Fruit fly (Drosophila melanogaster) whole organism, embryonic: ENCODE data around the gene Ltn1.

Source experiments
- BEAF-32 ChIP-seq: fragments of 200-800 bp; sonication (Bioruptor generic); optimal IDR thresholded peaks from 3 replicates; lab custom pipeline; 2017; ENCODE audit warnings: missing biosample characterization, missing genetic modification characterization, mild to moderate bottlenecking, moderate library complexity, missing genetic modification reagents
- CG11504 ChIP-seq: fragments of 200-800 bp; sonication (Bioruptor generic); optimal IDR thresholded peaks from 3 replicates; lab custom pipeline; 2019; ENCODE audit warnings: missing biosample characterization, mild to moderate bottlenecking, missing genetic modification characterization, moderate library complexity
- CG11695 ChIP-seq: fragments of 200-800 bp; sonication (Bioruptor generic); IDR thresholded peaks from 3 replicates; pipeline ENCODE4 v1.3.6; 2022; ENCODE audit warnings: missing biosample characterization, missing genetic modification characterization
- CG18476 ChIP-seq: fragments of 200-800 bp; sonication (Bioruptor generic); optimal IDR thresholded peaks from 2 replicates; lab custom pipeline; 2016; ENCODE audit warnings: missing biosample characterization, mild to moderate bottlenecking, missing genetic modification characterization
- CG2116 ChIP-seq: fragments of 200-800 bp; sonication (Bioruptor generic); optimal IDR thresholded peaks from 3 replicates; lab custom pipeline; 2018; ENCODE audit warnings: missing biosample characterization, mild to moderate bottlenecking, missing genetic modification characterization
- CG2678 ChIP-seq: fragments of 200-800 bp; sonication (Bioruptor generic); optimal IDR thresholded peaks from 3 replicates; lab custom pipeline; 2019; ENCODE audit warnings: missing biosample characterization, mild to moderate bottlenecking, missing genetic modification characterization, moderate library complexity
- CG2712 ChIP-seq: fragments of 200-800 bp; optimal IDR thresholded peaks from 3 replicates; lab custom pipeline; 2019; ENCODE audit warnings: missing biosample characterization, mild to moderate bottlenecking, missing genetic modification characterization, moderate library complexity
- CG32767 ChIP-seq: fragments of 200-800 bp; sonication (Bioruptor generic); IDR thresholded peaks from 2 replicates; pipeline ENCODE4 v1.3.6; 2022; ENCODE audit warnings: missing biosample characterization, missing genetic modification characterization
- CG4282 ChIP-seq: fragments of 200-800 bp; sonication (Bioruptor generic); optimal IDR thresholded peaks from 2 replicates; lab custom pipeline; 2016; ENCODE audit warnings: missing biosample characterization, missing genetic modification characterization
- CG6654 ChIP-seq: fragments of 200-800 bp; sonication (Bioruptor generic); optimal IDR thresholded peaks from 2 replicates; lab custom pipeline; 2017; ENCODE audit warnings: missing biosample characterization, mild to moderate bottlenecking, missing genetic modification characterization
- CG6791 ChIP-seq: fragments of 200-800 bp; sonication (Bioruptor generic); IDR thresholded peaks from 3 replicates; pipeline ENCODE4 v1.3.6; 2022; ENCODE audit warnings: missing biosample characterization, missing genetic modification characterization; ENCODE audit not compliant: partially characterized antibody
- CG7839 ChIP-seq: fragments of 200-800 bp; sonication (Bioruptor generic); optimal IDR thresholded peaks from 3 replicates; lab custom pipeline; 2018; ENCODE audit warnings: missing biosample characterization, mild to moderate bottlenecking, missing genetic modification characterization, moderate library complexity
- CG7987 ChIP-seq: fragments of 200-800 bp; sonication (Bioruptor generic); optimal IDR thresholded peaks from 2 replicates; lab custom pipeline; 2018; ENCODE audit warnings: missing biosample characterization, mild to moderate bottlenecking, missing genetic modification characterization, moderate library complexity
- CrebB ChIP-seq: fragments of 200-800 bp; sonication (Bioruptor generic); optimal IDR thresholded peaks from 3 replicates; lab custom pipeline; 2018; ENCODE audit warnings: missing biosample characterization, mild to moderate bottlenecking, missing genetic modification characterization
- Dip3 ChIP-seq: fragments of 200-800 bp; sonication (Bioruptor generic); optimal IDR thresholded peaks from 3 replicates; lab custom pipeline; 2016; ENCODE audit warnings: missing biosample characterization, missing genetic modification characterization
- MBD-R2 ChIP-seq: fragments of 200-800 bp; sonication (Bioruptor generic); IDR thresholded peaks from 2 replicates; pipeline ENCODE4 v1.3.6; 2022; ENCODE audit warnings: missing biosample characterization, missing genetic modification characterization
- MESR4 ChIP-seq: fragments of 200-800 bp; sonication (Bioruptor generic); optimal IDR thresholded peaks from 2 replicates; lab custom pipeline; 2018; ENCODE audit warnings: missing biosample characterization, mild to moderate bottlenecking, missing genetic modification characterization, moderate library complexity
- MTF-1 ChIP-seq: fragments of 200-800 bp; sonication (Bioruptor generic); optimal IDR thresholded peaks from 2 replicates; lab custom pipeline; 2018; ENCODE audit warnings: missing biosample characterization, mild to moderate bottlenecking, missing genetic modification characterization, borderline replicate concordance
- Mes4 ChIP-seq: fragments of 200-800 bp; sonication (Bioruptor generic); optimal IDR thresholded peaks from 2 replicates; lab custom pipeline; 2016; ENCODE audit warnings: missing biosample characterization, missing genetic modification characterization
- Opbp ChIP-seq: fragments of 200-800 bp; sonication (Bioruptor generic); IDR thresholded peaks from 3 replicates; pipeline ENCODE4 v1.3.6; 2022; ENCODE audit warnings: missing biosample characterization, missing genetic modification characterization; ENCODE audit not compliant: partially characterized antibody
- Pdp1 ChIP-seq, 2 experiments: fragments of 200-800 bp; sonication (Bioruptor generic); optimal IDR thresholded peaks; 3 replicates each; lab custom pipeline; 2016; ENCODE audit warnings: missing biosample characterization in 2 of 2, missing genetic modification characterization in 2 of 2, mild to moderate bottlenecking in 1 of 2, moderate library complexity in 1 of 2
- Rfx ChIP-seq: fragments of 200-800 bp; sonication (Bioruptor generic); IDR thresholded peaks from 2 replicates; pipeline ENCODE4 v1.3.6; 2022; ENCODE audit warnings: missing biosample characterization, missing genetic modification characterization
- Sox100B ChIP-seq: fragments of 200-800 bp; sonication (Bioruptor generic); optimal IDR thresholded peaks from 3 replicates; lab custom pipeline; 2018; ENCODE audit warnings: missing biosample characterization, mild to moderate bottlenecking, missing genetic modification characterization
- YL-1 ChIP-seq: fragments of 200-800 bp; sonication (Bioruptor generic); optimal IDR thresholded peaks from 3 replicates; lab custom pipeline; 2017; ENCODE audit warnings: missing biosample characterization, mild to moderate bottlenecking, missing genetic modification characterization
- ab ChIP-seq: fragments of 200-800 bp; sonication (Bioruptor generic); optimal IDR thresholded peaks from 2 replicates; lab custom pipeline; 2016; ENCODE audit warnings: missing biosample characterization, missing genetic modification characterization
- btn ChIP-seq: fragments of 200-800 bp; sonication (Bioruptor generic); optimal IDR thresholded peaks from 2 replicates; lab custom pipeline; 2016; ENCODE audit warnings: missing biosample characterization, missing genetic modification characterization
- crol ChIP-seq: fragments of 200-800 bp; sonication (Bioruptor generic); IDR thresholded peaks from 2 replicates; pipeline ENCODE4 v1.3.6; 2022; ENCODE audit warnings: missing biosample characterization, missing genetic modification characterization
- dpn ChIP-seq, 2 experiments: fragments of 200-800 bp; sonication (Bioruptor generic); optimal IDR thresholded peaks; 3 replicates each; lab custom pipeline; 2016; ENCODE audit warnings: missing biosample characterization in 2 of 2, missing genetic modification characterization in 2 of 2
- ewg ChIP-seq: fragments of 200-800 bp; sonication (Bioruptor generic); optimal IDR thresholded peaks from 3 replicates; lab custom pipeline; 2017; ENCODE audit warnings: mild to moderate bottlenecking, missing biosample characterization, missing genetic modification reagents, missing genetic modification characterization
- ftz-f1 ChIP-seq: fragments of 200-800 bp; sonication (Bioruptor generic); optimal IDR thresholded peaks from 2 replicates; lab custom pipeline; 2016; ENCODE audit warnings: missing biosample characterization, missing genetic modification characterization
- gce ChIP-seq: fragments of 200-800 bp; sonication (Bioruptor generic); IDR thresholded peaks from 3 replicates; pipeline ENCODE4 v1.3.6; 2022; ENCODE audit warnings: missing biosample characterization, missing genetic modification characterization
- gcm ChIP-seq: fragments of 200-800 bp; sonication (Bioruptor generic); optimal IDR thresholded peaks from 2 replicates; lab custom pipeline; 2019; ENCODE audit warnings: missing biosample characterization, mild to moderate bottlenecking, missing genetic modification characterization, moderate library complexity
- gfzf ChIP-seq: fragments of 200-800 bp; sonication (Bioruptor generic); optimal IDR thresholded peaks from 2 replicates; lab custom pipeline; 2016; ENCODE audit warnings: missing biosample characterization, mild to moderate bottlenecking, missing genetic modification characterization, moderate library complexity
- her ChIP-seq: fragments of 200-800 bp; sonication (Bioruptor generic); optimal IDR thresholded peaks from 2 replicates; lab custom pipeline; 2016; ENCODE audit warnings: missing biosample characterization, missing genetic modification characterization
- nom ChIP-seq: fragments of 200-800 bp; sonication (Bioruptor generic); optimal IDR thresholded peaks from 2 replicates; lab custom pipeline; 2017; ENCODE audit warnings: missing biosample characterization, missing genetic modification characterization, mild to moderate bottlenecking, moderate library complexity, missing genetic modification reagents
- onecut ChIP-seq: fragments of 200-800 bp; sonication (Bioruptor generic); IDR thresholded peaks from 2 replicates; pipeline ENCODE4 v1.3.6; 2022; ENCODE audit warnings: missing biosample characterization, missing genetic modification characterization
- repo ChIP-seq: fragments of 200-800 bp; sonication (Bioruptor generic); optimal IDR thresholded peaks from 2 replicates; lab custom pipeline; 2016; ENCODE audit warnings: missing biosample characterization, missing genetic modification characterization
- vfl ChIP-seq: fragments of 200-800 bp; sonication (Bioruptor generic); optimal IDR thresholded peaks from 2 replicates; lab custom pipeline; 2016; ENCODE audit warnings: missing biosample characterization, missing genetic modification characterization

The Ltn1 gene

dm6 chr3L:19552136-19552773 lies at the start of gene Ltn1, which contains the start of gene CG9300 (continued):
- TF ChIP-seq CG7987 (GFP tag; lab: Kevin White, UChicago) (peak; percentile 55), vfl (GFP tag; lab: Kevin White, UChicago) (peak; percentile 0), Mes4 (GFP tag; lab: Kevin White, UChicago) (peak; percentile 50), Rfx (peak; percentile 58), CG2116 (GFP tag; lab: Kevin White, UChicago) (peak; percentile 14), Dip3 (no peak), Opbp (GFP tag; lab: Robert Waterston, UW) (peak; percentile 65), ab (no peak), gce (GFP tag; lab: Robert Waterston, UW) (no peak), Pdp1 (GFP tag; optimal IDR thresholded peaks at IDR 0.05; lab: Kevin White, UChicago) (no peak), BEAF-32 (GFP tag; lab: Kevin White, UChicago) (peak; percentile 69), CG6791 (GFP tag; lab: Robert Waterston, UW) (0 out of 3 replicates have a peak, but pooled peaks have one; percentile 20), CG18476 (GFP tag; lab: Kevin White, UChicago) (no peak), ftz-f1 (GFP tag; lab: Kevin White, UChicago) (peak; percentile 73), gcm (GFP tag; lab: Kevin White, UChicago) (no peak), CG4282 (GFP tag; lab: Kevin White, UChicago) (no peak), CrebB (tag; lab: Kevin White, UChicago) (peak; percentile 41)

dm6 chr3L:19601413-19601812 lies 49.3 kb upstream of the Ltn1 start, which contains the start of gene CG9368:
Gene CG9368, plus strand, starts transcription at chr3L:19601633.
- no peak for TF ChIP-seq gfzf (GFP tag; lab: Kevin White, UChicago)
- no peak for TF ChIP-seq nom (GFP tag; lab: Kevin White, UChicago)
- TF ChIP-seq ab, result no peak
- no peak for TF ChIP-seq CG2712 (tag; lab: Kevin White, UChicago)
- peak; percentile 100 for TF ChIP-seq onecut (GFP tag; lab: Robert Waterston, UW)
- TF ChIP-seq MESR4, result peak; percentile 35
- no peak for TF ChIP-seq MTF-1
- TF ChIP-seq repo (GFP tag; lab: Kevin White, UChicago), result no peak
- no peak for TF ChIP-seq crol
- TF ChIP-seq btn, result no peak
- TF ChIP-seq CG11695, result no peak
- no peak for TF ChIP-seq dpn (GFP tag; optimal IDR thresholded peaks at IDR 0.05; lab: Kevin White, UChicago)
- peak; percentile 96 for TF ChIP-seq ewg (GFP tag; lab: Kevin White, UChicago)
- TF ChIP-seq CG6654 (GFP tag; lab: Kevin White, UChicago), result no peak
- no peak for TF ChIP-seq Sox100B (GFP tag; lab: Kevin White, UChicago)
- peak; percentile 17 for TF ChIP-seq CG11504 (tag; lab: Kevin White, UChicago)
- peak; percentile 83 for TF ChIP-seq MBD-R2
- TF ChIP-seq CG32767, result no peak
- peak; percentile 10 for TF ChIP-seq YL-1 (GFP tag; lab: Kevin White, UChicago)
- no peak for TF ChIP-seq CG2678 (tag; lab: Kevin White, UChicago)
- no peak for TF ChIP-seq CG2116 (GFP tag; lab: Kevin White, UChicago)
- TF ChIP-seq CG7839 (tag; lab: Kevin White, UChicago), result no peak
- TF ChIP-seq her (GFP tag; lab: Kevin White, UChicago), result no peak
